Fruit fly (Drosophila melanogaster) whole organism, embryonic: ENCODE data around the gene Pde6.

ENCODE experiments used
- CG12104 ChIP-seq: fragments of 200-800 bp; sonication (Bioruptor generic); optimal IDR thresholded peaks from 3 replicates; lab custom pipeline; 2016; ENCODE audit warnings: missing biosample characterization, missing genetic modification characterization
- CG16813 ChIP-seq: fragments of 200-800 bp; sonication (Bioruptor generic); IDR thresholded peaks from 3 replicates; pipeline ENCODE4 v1.3.6; 2022; ENCODE audit warnings: missing biosample characterization, missing genetic modification characterization; ENCODE audit not compliant: partially characterized antibody
- CG4360 ChIP-seq: fragments of 200-800 bp; sonication (Bioruptor generic); IDR thresholded peaks from 2 replicates; pipeline ENCODE4 v1.3.6; 2022; ENCODE audit warnings: missing biosample characterization, missing genetic modification characterization
- CG4404 ChIP-seq: fragments of 200-800 bp; sonication (Bioruptor generic); IDR thresholded peaks from 2 replicates; pipeline ENCODE4 v1.3.6; 2022; ENCODE audit warnings: missing biosample characterization, missing genetic modification characterization
- CG9817 ChIP-seq: fragments of 200-800 bp; sonication (Bioruptor generic); optimal IDR thresholded peaks from 2 replicates; lab custom pipeline; 2018; ENCODE audit warnings: missing biosample characterization, mild to moderate bottlenecking, missing genetic modification characterization, moderate library complexity
- E2f1 ChIP-seq: fragments of 200-800 bp; sonication (Bioruptor generic); IDR thresholded peaks from 2 replicates; pipeline ENCODE4 v1.3.6; 2022; ENCODE audit warnings: missing biosample characterization, missing genetic modification characterization
- Elba2 ChIP-seq: fragments of 200-800 bp; sonication (Bioruptor generic); optimal IDR thresholded peaks from 3 replicates; lab custom pipeline; 2016; ENCODE audit warnings: missing biosample characterization, missing genetic modification characterization
- NC2α ChIP-seq: fragments of 200-800 bp; sonication (Bioruptor generic); optimal IDR thresholded peaks from 2 replicates; lab custom pipeline; 2016; ENCODE audit warnings: missing biosample characterization, missing genetic modification characterization
- cg ChIP-seq: fragments of 200-800 bp; sonication (Bioruptor generic); optimal IDR thresholded peaks from 3 replicates; lab custom pipeline; 2019; ENCODE audit warnings: missing biosample characterization, mild to moderate bottlenecking, missing genetic modification characterization, moderate library complexity
- disco-r ChIP-seq: fragments of 200-800 bp; sonication (Bioruptor generic); optimal IDR thresholded peaks from 2 replicates; lab custom pipeline; 2016; ENCODE audit warnings: missing biosample characterization, missing genetic modification characterization
- grau ChIP-seq: fragments of 200-800 bp; optimal IDR thresholded peaks from 3 replicates; lab custom pipeline; 2019; ENCODE audit warnings: missing biosample characterization, mild to moderate bottlenecking, missing genetic modification characterization, moderate library complexity
- kay ChIP-seq: fragments of 200-800 bp; sonication (Bioruptor generic); optimal IDR thresholded peaks from 2 replicates; lab custom pipeline; 2016; ENCODE audit warnings: missing biosample characterization, missing genetic modification characterization
- tin ChIP-seq: fragments of 200-800 bp; sonication (Bioruptor generic); optimal IDR thresholded peaks from 3 replicates; lab custom pipeline; 2016; ENCODE audit warnings: missing biosample characterization, missing genetic modification characterization
- zf30C ChIP-seq: fragments of 200-800 bp; sonication (Bioruptor generic); optimal IDR thresholded peaks from 3 replicates; lab custom pipeline; 2018; ENCODE audit warnings: missing biosample characterization, mild to moderate bottlenecking, missing genetic modification characterization

- TF ChIP-seq CG9817 (peak; percentile 21), CG4360 (GFP tag; lab: Robert Waterston, UW) (no peak), E2f1 (GFP tag; lab: Robert Waterston, UW) (no peak), Elba2 (GFP tag; lab: Kevin White, UChicago) (no peak), CG16813 (GFP tag; lab: Robert Waterston, UW) (peak; percentile 40; the same call in 1 of the 3 replicates), disco-r (no peak), zf30C (GFP tag; lab: Kevin White, UChicago) (peak; percentile 21), grau (tag; lab: Kevin White, UChicago) (no peak), CG4404 (no peak), kay (GFP tag; lab: Kevin White, UChicago) (no peak), tin (GFP tag; lab: Kevin White, UChicago) (no peak), cg (no peak), CG12104 (no peak), NC2α (no peak)
Observed at dm6 chr3R:14575718-14576187, 17.6 kb upstream of the Pde6 start, which contains the start of gene CG7987.
